Fruit fly (Drosophila melanogaster): ENCODE data around the gene CG42507.

Gene CG42507

dm6 chr3L:14761837-14762785, 4.3 kb upstream of the CG42507 start, which contains the start of the genes Tsen34 and Mgat4a (continued):
- TF ChIP-seq CG6254 (GFP tag; optimal IDR thresholded peaks at IDR 0.05) = no peak
- TF ChIP-seq D19A (tag; optimal IDR thresholded peaks at IDR 0.05) = no peak
- no peak for TF ChIP-seq Deaf1 (tag; optimal IDR thresholded peaks at IDR 0.05)
- peak; percentile 61 for TF ChIP-seq YL-1 (GFP tag; optimal IDR thresholded peaks at IDR 0.05)
- TF ChIP-seq kah (GFP tag; optimal IDR thresholded peaks at IDR 0.05) = peak; percentile 77
- TF ChIP-seq gcm2 (GFP tag; optimal IDR thresholded peaks at IDR 0.05) = no peak
- TF ChIP-seq yki (optimal IDR thresholded peaks at IDR 0.05) = no peak
- TF ChIP-seq Hr39 (optimal IDR thresholded peaks at IDR 0.05) = no peak
- no peak for TF ChIP-seq lmd (GFP tag; IDR thresholded peaks at IDR 0.05)
- TF ChIP-seq CG11723 (GFP tag; optimal IDR thresholded peaks at IDR 0.05) = no peak
- TF ChIP-seq nerfin-1 (tag; optimal IDR thresholded peaks at IDR 0.05) = no peak
- peak; percentile 87 for TF ChIP-seq sr (GFP tag; IDR thresholded peaks at IDR 0.05)
- TF ChIP-seq Ptx1 (GFP tag; IDR thresholded peaks at IDR 0.05) = no peak
- TF ChIP-seq Med (GFP tag) = peak; percentile 96
- no peak for TF ChIP-seq CG17568 (GFP tag; optimal IDR thresholded peaks at IDR 0.05)
- TF ChIP-seq CG2202 (tag; optimal IDR thresholded peaks at IDR 0.05) = no peak
- TF ChIP-seq MTF-1 (GFP tag; optimal IDR thresholded peaks at IDR 0.05; ENCODE audit: borderline replicate concordance) = peak; percentile 50
- no peak for TF ChIP-seq ind (GFP tag; optimal IDR thresholded peaks at IDR 0.05)
- no peak for TF ChIP-seq CG8290 (GFP tag; optimal IDR thresholded peaks at IDR 0.05)
- peak in 1 of 2 experiments; percentile 59 for TF ChIP-seq CG8290 (tag; optimal IDR thresholded peaks at IDR 0.05)
- peak; percentile 72 for TF ChIP-seq stwl (tag; optimal IDR thresholded peaks at IDR 0.05)
- TF ChIP-seq CG42726 (GFP tag; IDR thresholded peaks at IDR 0.05; ENCODE audit: partially characterized antibody) = no peak
- no peak for TF ChIP-seq fd102C (GFP tag; optimal IDR thresholded peaks at IDR 0.05)
- TF ChIP-seq zfh1 (GFP tag; IDR thresholded peaks at IDR 0.05) = no peak; the same call in 2 of the 3 replicates
- no peak for TF ChIP-seq shn (GFP tag; optimal IDR thresholded peaks at IDR 0.05)
- no peak for TF ChIP-seq esg (GFP tag; conservative IDR thresholded peaks at IDR 0.05)
- peak; percentile 3 for TF ChIP-seq CG8089 (GFP tag; optimal IDR thresholded peaks at IDR 0.05)
- TF ChIP-seq CG7372 (GFP tag; IDR thresholded peaks at IDR 0.05) = 0 out of 2 replicates have a peak, but pooled peaks have one; percentile 15
- peak; percentile 68 for TF ChIP-seq Fer2 (tag; optimal IDR thresholded peaks at IDR 0.05)
- no peak for TF ChIP-seq Tbp (GFP tag; optimal IDR thresholded peaks at IDR 0.05)
- TF ChIP-seq D (optimal IDR thresholded peaks at IDR 0.05) = no peak
- TF ChIP-seq D (GFP tag; optimal IDR thresholded peaks at IDR 0.05) = no peak
- peak; percentile 61; the same call in 2 of the 4 replicates for TF ChIP-seq Dll (GFP tag; IDR thresholded peaks at IDR 0.05; ENCODE audit: partially characterized antibody)
- TF ChIP-seq Dref (GFP tag; IDR thresholded peaks at IDR 0.05) = peak; percentile 85
- no peak for TF ChIP-seq stc (GFP tag; IDR thresholded peaks at IDR 0.05)
- no peak for TF ChIP-seq lola (GFP tag; optimal IDR thresholded peaks at IDR 0.05)
- peak; percentile 4 for TF ChIP-seq Sry-β (GFP tag; optimal IDR thresholded peaks at IDR 0.05)
- TF ChIP-seq dmrt11E (tag; optimal IDR thresholded peaks at IDR 0.05) = no peak
- peak; percentile 77 for TF ChIP-seq BtbVII (GFP tag; optimal IDR thresholded peaks at IDR 0.05)
- no peak for TF ChIP-seq vfl (GFP tag; optimal IDR thresholded peaks at IDR 0.05)
- no peak for TF ChIP-seq ab (GFP tag; optimal IDR thresholded peaks at IDR 0.05)
- TF ChIP-seq CG31388 (GFP tag; optimal IDR thresholded peaks at IDR 0.05) = no peak
- TF ChIP-seq Side (GFP tag; optimal IDR thresholded peaks at IDR 0.05) = peak; percentile 41
- peak; percentile 78; the same call in 2 of the 3 replicates for TF ChIP-seq CG11456 (GFP tag; IDR thresholded peaks at IDR 0.05)
- peak; percentile 68 for TF ChIP-seq Meics (GFP tag; optimal IDR thresholded peaks at IDR 0.05)
- TF ChIP-seq sens-2 (GFP tag; IDR thresholded peaks at IDR 0.05) = no peak
- no peak for TF ChIP-seq CoRest (tag; optimal IDR thresholded peaks at IDR 0.05)
- TF ChIP-seq CG4328 (GFP tag; optimal IDR thresholded peaks at IDR 0.05) = peak; percentile 65
- no peak for TF ChIP-seq CG3726 (GFP tag; IDR thresholded peaks at IDR 0.05)
- no peak for TF ChIP-seq Lim3 (GFP tag; IDR thresholded peaks at IDR 0.05)
